Fruit fly (Drosophila melanogaster): ENCODE measurements around the gene Trf2.

Gene Trf2

dm6 chrX:8442161-8442560, 33.1 kb downstream of the Trf2 start, which contains the start of gene CG12123:
TSS of gene CG12123 (minus strand) at chrX:8442348.
- no peak for TF ChIP-seq Hmx (GFP tag; optimal IDR thresholded peaks at IDR 0.05)
- peak; percentile 65 for TF ChIP-seq Dref (GFP tag; IDR thresholded peaks at IDR 0.05)
- no peak for TF ChIP-seq chif (GFP tag; optimal IDR thresholded peaks at IDR 0.05)
- no peak for TF ChIP-seq Sry-β (GFP tag; optimal IDR thresholded peaks at IDR 0.05)
- TF ChIP-seq CHES-1-like (GFP tag; optimal IDR thresholded peaks at IDR 0.05), result no peak
- TF ChIP-seq usp (GFP tag; optimal IDR thresholded peaks at IDR 0.05), result no peak
- no peak for TF ChIP-seq crc (GFP tag; optimal IDR thresholded peaks at IDR 0.05)
- no peak for TF ChIP-seq CG14014 (GFP tag; IDR thresholded peaks at IDR 0.05)
- TF ChIP-seq bowl (GFP tag; IDR thresholded peaks at IDR 0.05), result no peak
- no peak for TF ChIP-seq dati (GFP tag; IDR thresholded peaks at IDR 0.05)
- TF ChIP-seq Oaz (GFP tag; IDR thresholded peaks at IDR 0.05), result no peak
- TF ChIP-seq Bdp1 (GFP tag; optimal IDR thresholded peaks at IDR 0.05), result no peak
- TF ChIP-seq Ets65A (GFP tag), result no peak
- TF ChIP-seq Hr78 (GFP tag; optimal IDR thresholded peaks at IDR 0.05), result no peak
- TF ChIP-seq Dp (GFP tag; optimal IDR thresholded peaks at IDR 0.05), result peak; percentile 82
- TF ChIP-seq Myb (GFP tag; optimal IDR thresholded peaks at IDR 0.05), result peak; percentile 25
- TF ChIP-seq NC2β (GFP tag; optimal IDR thresholded peaks at IDR 0.05), result no peak
- TF ChIP-seq hkb (optimal IDR thresholded peaks at IDR 0.05), result peak; percentile 21
- TF ChIP-seq hkb (GFP tag; IDR thresholded peaks at IDR 0.05), result no peak
- TF ChIP-seq H2.0 (GFP tag; IDR thresholded peaks at IDR 0.05), result no peak
- no peak for TF ChIP-seq chm (GFP tag; IDR thresholded peaks at IDR 0.05)
- TF ChIP-seq CG8924 (tag; optimal IDR thresholded peaks at IDR 0.05), result peak; percentile 55
- no peak for TF ChIP-seq CG16815 (GFP tag; optimal IDR thresholded peaks at IDR 0.05)
- TF ChIP-seq CG9215 (GFP tag; IDR thresholded peaks at IDR 0.05), result no peak
- no peak for TF ChIP-seq CG8944 (GFP tag; optimal IDR thresholded peaks at IDR 0.05)
- TF ChIP-seq wor (GFP tag; IDR thresholded peaks at IDR 0.05), result no peak
- TF ChIP-seq CG12299 (tag; optimal IDR thresholded peaks at IDR 0.05), result no peak
- TF ChIP-seq MBD-R2 (GFP tag; IDR thresholded peaks at IDR 0.05), result peak; percentile 61
- TF ChIP-seq CG1603 (tag; optimal IDR thresholded peaks at IDR 0.05), result peak; percentile 7
- TF ChIP-seq Hand (GFP tag; optimal IDR thresholded peaks at IDR 0.05), result no peak
- TF ChIP-seq phol (tag; optimal IDR thresholded peaks at IDR 0.05), result no peak
- TF ChIP-seq CG31441 (GFP tag; IDR thresholded peaks at IDR 0.05), result no peak
- no peak for TF ChIP-seq Mad (GFP tag; optimal IDR thresholded peaks at IDR 0.05)
- TF ChIP-seq row (GFP tag; IDR thresholded peaks at IDR 0.05), result 0 out of 3 replicates have a peak, but pooled peaks have one; percentile 19
- 0 out of 2 replicates have a peak, but pooled peaks have one; percentile 16 for TF ChIP-seq E2f1 (GFP tag; IDR thresholded peaks at IDR 0.05)
- TF ChIP-seq CG10321 (GFP tag; IDR thresholded peaks at IDR 0.05), result no peak
- no peak for TF ChIP-seq CG10565 (GFP tag; optimal IDR thresholded peaks at IDR 0.05)
- TF ChIP-seq CG12071 (GFP tag; optimal IDR thresholded peaks at IDR 0.05), result no peak
- TF ChIP-seq Rx (GFP tag; IDR thresholded peaks at IDR 0.05), result no peak
- peak; percentile 27 for TF ChIP-seq lbe (GFP tag; optimal IDR thresholded peaks at IDR 0.05)
- peak; percentile 85 for TF ChIP-seq E2f2 (GFP tag; IDR thresholded peaks at IDR 0.05)
- TF ChIP-seq CG6791 (GFP tag; IDR thresholded peaks at IDR 0.05; ENCODE audit: partially characterized antibody), result no peak
- peak; percentile 72 for TF ChIP-seq pzg (GFP tag; optimal IDR thresholded peaks at IDR 0.05)
- TF ChIP-seq CG7372 (GFP tag; IDR thresholded peaks at IDR 0.05), result no peak
- peak; percentile 7 for TF ChIP-seq Sry-δ (GFP tag; optimal IDR thresholded peaks at IDR 0.05)
- TF ChIP-seq CG3065 (GFP tag; optimal IDR thresholded peaks at IDR 0.05), result no peak
- TF ChIP-seq CG13624 (GFP tag; optimal IDR thresholded peaks at IDR 0.05), result no peak
- TF ChIP-seq slou (GFP tag; optimal IDR thresholded peaks at IDR 0.05), result no peak
- peak in 1 of 3 experiments; percentile 3 for TF ChIP-seq Stat92E (GFP tag; optimal IDR thresholded peaks at IDR 0.05)
- no peak for TF ChIP-seq CG17385 (GFP tag; optimal IDR thresholded peaks at IDR 0.05)
- no peak for TF ChIP-seq CG32767 (GFP tag; IDR thresholded peaks at IDR 0.05)
- TF ChIP-seq CG13424 (tag; optimal IDR thresholded peaks at IDR 0.05), result no peak
- TF ChIP-seq CG4282 (GFP tag; optimal IDR thresholded peaks at IDR 0.05), result no peak

Measured in whole organism, embryonic.